Worm (Caenorhabditis elegans) whole organism, young adult: Measurements from ENCODE around the gene C05E4.7.

ENCODE experiments used
- F23B12.7 ChIP-seq: sonication (generic microtip); optimal IDR thresholded peaks from 2 replicates; lab custom pipeline; 2017; ENCODE audit warnings: missing genetic modification characterization, mild to moderate bottlenecking, missing compliant biosample characterization, antibody characterized with exemption, moderate library complexity; ENCODE audit not compliant: insufficient read depth
- F49E8.2 ChIP-seq: sonication (generic microtip); optimal IDR thresholded peaks from 3 replicates; lab custom pipeline; 2017; ENCODE audit warnings: missing genetic modification characterization, mild to moderate bottlenecking, missing compliant biosample characterization, antibody characterized with exemption, moderate library complexity; ENCODE audit not compliant: insufficient read depth
- dox-1 ChIP-seq: fragments of 200-800 bp; sonication (Bioruptor generic); IDR thresholded peaks from 2 replicates; pipeline ENCODE4 v1.3.6; 2022; ENCODE audit warnings: missing genetic modification reagents, missing genetic modification characterization, missing compliant biosample characterization
- egrh-3 ChIP-seq: fragments of 200-800 bp; sonication (Bioruptor generic); IDR thresholded peaks from 2 replicates; pipeline ENCODE4 v1.3.6; 2022; ENCODE audit warnings: missing genetic modification reagents, missing genetic modification characterization, missing compliant biosample characterization
- madf-6 ChIP-seq: fragments of 200-800 bp; sonication (Bioruptor generic); IDR thresholded peaks from 2 replicates; pipeline ENCODE4 v1.3.6; 2022; ENCODE audit warnings: missing genetic modification reagents, missing genetic modification characterization, missing compliant biosample characterization
- mes-4 ChIP-seq: sonication (generic microtip); optimal IDR thresholded peaks from 2 replicates; lab custom pipeline; 2016; ENCODE audit warnings: missing genotype, missing genetic modification characterization, missing compliant biosample characterization
- nfya-1 ChIP-seq: sonication (generic microtip); optimal IDR thresholded peaks from 2 replicates; lab custom pipeline; 2017; ENCODE audit warnings: antibody characterized with exemption, missing compliant biosample characterization, missing genetic modification characterization, borderline replicate concordance; ENCODE audit not compliant: insufficient read depth
- nhr-179 ChIP-seq: sonication (generic microtip); optimal IDR thresholded peaks from 2 replicates; lab custom pipeline; 2016; ENCODE audit warnings: mild to moderate bottlenecking, missing genetic modification characterization, missing compliant biosample characterization
- tbp1 ChIP-seq: fragments of 200-800 bp; sonication (Bioruptor generic); optimal IDR thresholded peaks from 2 replicates; lab custom pipeline; 2018; ENCODE audit warnings: mild to moderate bottlenecking, missing genetic modification characterization, missing compliant biosample characterization
- unc-62 ChIP-seq: fragments of 150-350 bp; optimal IDR thresholded peaks from 2 replicates; lab custom pipeline; 2014; ENCODE audit warnings: missing biosample characterization, missing genetic modification reagents, missing genetic modification characterization

ce11 chrV:736171-736570 lies 5.7 kb upstream of the C05E4.7 start, which contains the start of gene srj-25:
- TF ChIP-seq madf-6 (GFP tag; lab: Robert Waterston, UW) (no peak), F49E8.2 (no peak), nhr-179 (tag; lab: Kevin White, UChicago) (no peak), unc-62 (GFP tag; lab: Kevin White, UChicago) (no peak), nfya-1 (no peak), dox-1 (no peak), egrh-3 (no peak), F23B12.7 (tag; lab: Kevin White, UChicago) (no peak), tbp1 (GFP tag; lab: Kevin White, UChicago) (no peak), mes-4 (tag; lab: Kevin White, UChicago) (no peak)
